Worm (Caenorhabditis elegans) whole organism, mixed stage, embryonic: ENCODE data around the gene T02G5.15.

Experiments used
- M03D4.4 ChIP-seq: sonication (generic microtip); optimal IDR thresholded peaks from 2 replicates; lab custom pipeline; 2017; ENCODE audit warnings: mild to moderate bottlenecking, missing genetic modification characterization, missing compliant biosample characterization
- bed-3 ChIP-seq: fragments of 200-800 bp; sonication (Bioruptor generic); optimal IDR thresholded peaks from 3 replicates; lab custom pipeline; 2018; ENCODE audit warnings: mild to moderate bottlenecking, missing genetic modification characterization, moderate library complexity, missing compliant biosample characterization
- blmp-1 ChIP-seq: fragments of 150-350 bp; optimal IDR thresholded peaks from 2 replicates; lab custom pipeline; 2014; ENCODE audit warnings: missing biosample characterization, missing genetic modification characterization
- ceh-39 ChIP-seq: fragments of 150-350 bp; optimal IDR thresholded peaks from 2 replicates; lab custom pipeline; 2014; ENCODE audit warnings: missing biosample characterization, missing genetic modification characterization
- ceh-43 ChIP-seq: fragments of 200-800 bp; sonication (Bioruptor generic); optimal IDR thresholded peaks from 2 replicates; lab custom pipeline; 2018; ENCODE audit warnings: mild to moderate bottlenecking, missing genetic modification characterization, moderate library complexity, missing compliant biosample characterization
- ceh-83 ChIP-seq: fragments of 200-800 bp; sonication (Bioruptor generic); optimal IDR thresholded peaks from 2 replicates; lab custom pipeline; 2018; ENCODE audit warnings: mild to moderate bottlenecking, missing genetic modification characterization, missing compliant biosample characterization
- ces-1 ChIP-seq: fragments of 150-350 bp; optimal IDR thresholded peaks from 2 replicates; lab custom pipeline; 2014; ENCODE audit warnings: missing biosample characterization, missing genetic modification reagents, missing genetic modification characterization
- cnd-1 ChIP-seq: fragments of 200-800 bp; sonication (Bioruptor generic); optimal IDR thresholded peaks from 2 replicates; lab custom pipeline; 2018; ENCODE audit warnings: mild to moderate bottlenecking, missing genetic modification characterization, missing compliant biosample characterization
- drap-1 ChIP-seq: fragments of 200-800 bp; sonication (Bioruptor generic); optimal IDR thresholded peaks from 3 replicates; lab custom pipeline; 2018; ENCODE audit warnings: mild to moderate bottlenecking, missing genetic modification characterization, missing compliant biosample characterization
- elt-3 ChIP-seq: fragments of 150-350 bp; optimal IDR thresholded peaks from 2 replicates; lab custom pipeline; 2014; ENCODE audit warnings: missing biosample characterization, missing genetic modification characterization
- flh-1 ChIP-seq: fragments of 200-800 bp; sonication (Bioruptor generic); optimal IDR thresholded peaks from 2 replicates; lab custom pipeline; 2018; ENCODE audit warnings: mild to moderate bottlenecking, missing genetic modification characterization, moderate library complexity, missing compliant biosample characterization
- hlh-1 ChIP-seq: fragments of 150-350 bp; optimal IDR thresholded peaks from 2 replicates; lab custom pipeline; 2014; ENCODE audit warnings: missing biosample characterization, missing genetic modification reagents, missing genetic modification characterization
- lin-13 ChIP-seq: fragments of 150-350 bp; optimal IDR thresholded peaks from 2 replicates; lab custom pipeline; 2014; ENCODE audit warnings: missing biosample characterization, missing genetic modification characterization
- lin-32 ChIP-seq: fragments of 200-800 bp; sonication (Bioruptor generic); optimal IDR thresholded peaks from 2 replicates; lab custom pipeline; 2018; ENCODE audit warnings: mild to moderate bottlenecking, missing genetic modification characterization, missing compliant biosample characterization
- lsy-2 ChIP-seq: fragments of 150-350 bp; optimal IDR thresholded peaks from 2 replicates; lab custom pipeline; 2014; ENCODE audit warnings: missing biosample characterization, missing genetic modification characterization
- mab-5 ChIP-seq: fragments of 150-350 bp; optimal IDR thresholded peaks from 2 replicates; lab custom pipeline; 2014; ENCODE audit warnings: missing biosample characterization, missing genetic modification characterization
- mep-1 ChIP-seq: fragments of 150-350 bp; optimal IDR thresholded peaks from 2 replicates; lab custom pipeline; 2017; ENCODE audit warnings: missing biosample characterization, missing genetic modification reagents, missing genetic modification characterization, inconsistent platforms
- mls-2 ChIP-seq: sonication (generic microtip); optimal IDR thresholded peaks from 2 replicates; lab custom pipeline; 2016; ENCODE audit warnings: mild to moderate bottlenecking, missing genetic modification characterization, moderate library complexity, missing compliant biosample characterization
- nhr-12 ChIP-seq: fragments of 150-350 bp; optimal IDR thresholded peaks from 2 replicates; lab custom pipeline; 2014; ENCODE audit warnings: missing biosample characterization, missing genetic modification characterization
- nhr-2 ChIP-seq: fragments of 150-350 bp; optimal IDR thresholded peaks from 2 replicates; lab custom pipeline; 2014; ENCODE audit warnings: missing biosample characterization, missing genetic modification characterization
- nhr-237 ChIP-seq: fragments of 150-350 bp; optimal IDR thresholded peaks from 2 replicates; lab custom pipeline; 2014; ENCODE audit warnings: missing biosample characterization, missing genetic modification characterization
- nhr-28 ChIP-seq: fragments of 150-350 bp; optimal IDR thresholded peaks from 2 replicates; lab custom pipeline; 2014; ENCODE audit warnings: missing biosample characterization, missing genetic modification characterization
- nhr-76 ChIP-seq: sonication (generic microtip); optimal IDR thresholded peaks from 2 replicates; lab custom pipeline; 2017; ENCODE audit warnings: missing biosample characterization, missing genetic modification characterization
- pha-4 ChIP-seq: fragments of 150-350 bp; optimal IDR thresholded peaks from 2 replicates; lab custom pipeline; 2018; ENCODE audit warnings: missing biosample characterization, missing genetic modification reagents, missing genetic modification characterization
- snpc-4 ChIP-seq: fragments of 150-350 bp; optimal IDR thresholded peaks from 2 replicates; lab custom pipeline; 2014; ENCODE audit warnings: missing biosample characterization, missing genetic modification characterization
- sptf-1 ChIP-seq: sonication (generic microtip); optimal IDR thresholded peaks from 2 replicates; lab custom pipeline; 2017; ENCODE audit warnings: mild to moderate bottlenecking, missing genetic modification characterization, moderate library complexity, missing compliant biosample characterization
- tbx-8 ChIP-seq: fragments of 200-800 bp; sonication (Bioruptor generic); optimal IDR thresholded peaks from 2 replicates; lab custom pipeline; 2018; ENCODE audit warnings: mild to moderate bottlenecking, missing genetic modification characterization, moderate library complexity, missing compliant biosample characterization
- unc-120 ChIP-seq: sonication (generic microtip); optimal IDR thresholded peaks from 2 replicates; lab custom pipeline; 2017; ENCODE audit warnings: missing genetic modification characterization, missing compliant biosample characterization; ENCODE audit not compliant: poor library complexity, severe bottlenecking
- unc-39 ChIP-seq: fragments of 150-350 bp; optimal IDR thresholded peaks from 2 replicates; lab custom pipeline; 2014; ENCODE audit warnings: missing biosample characterization, missing genetic modification characterization
- unc-62 ChIP-seq: fragments of 150-350 bp; optimal IDR thresholded peaks from 2 replicates; lab custom pipeline; 2014; ENCODE audit warnings: missing biosample characterization, missing genetic modification reagents, missing genetic modification characterization
- zip-8 ChIP-seq: fragments of 150-350 bp; optimal IDR thresholded peaks from 2 replicates; lab custom pipeline; 2014; ENCODE audit warnings: missing biosample characterization, missing genetic modification characterization
- ztf-11 ChIP-seq: fragments of 150-350 bp; optimal IDR thresholded peaks from 2 replicates; lab custom pipeline; 2014; ENCODE audit warnings: missing biosample characterization, missing genetic modification characterization

Gene T02G5.15

ce11 chrII:7106313-7106712 lies 22.2 kb downstream of the T02G5.15 start:
- TF ChIP-seq mls-2 (tag; lab: Kevin White, UChicago) (no peak), unc-62 (GFP tag; lab: Kevin White, UChicago) (no peak), lin-13 (tag; lab: Kevin White, UChicago) (no peak), ces-1 (GFP tag; lab: Kevin White, UChicago) (no peak), pha-4 (tag; lab: Kevin White, UChicago) (no peak), flh-1 (GFP tag; lab: Kevin White, UChicago) (no peak), ceh-43 (GFP tag; lab: Kevin White, UChicago) (no peak), elt-3 (tag; lab: Kevin White, UChicago) (no peak), lin-32 (no peak), unc-120 (tag; lab: Kevin White, UChicago) (no peak), mab-5 (tag; lab: Kevin White, UChicago) (no peak), M03D4.4 (tag; lab: Kevin White, UChicago) (no peak), bed-3 (GFP tag; lab: Kevin White, UChicago) (no peak), sptf-1 (tag; lab: Kevin White, UChicago) (no peak), lsy-2 (no peak), nhr-12 (no peak), hlh-1 (tag; lab: Kevin White, UChicago) (no peak), nhr-2 (tag; lab: Kevin White, UChicago) (no peak), nhr-76 (tag; lab: Kevin White, UChicago) (no peak)
- TF ChIP-seq, all 35 proteins: peak for 0

- TF ChIP-seq lin-13 (tag; lab: Kevin White, UChicago) (no peak), bed-3 (GFP tag; lab: Kevin White, UChicago) (no peak), nhr-28 (tag; lab: Kevin White, UChicago) (no peak)
- TF ChIP-seq, all 35 proteins: peak for 0
Observed at ce11 chrII:7109956-7110355, 25.8 kb downstream of the T02G5.15 start, which contains the start of gene F10E7.9. F10E7.9 (minus strand) TSS chrII:7110056.

ce11 chrII:7111012-7111656 lies 27.0 kb downstream of the T02G5.15 start:
- TF ChIP-seq ceh-39 (tag; lab: Kevin White, UChicago) (no peak), ces-1 (GFP tag; lab: Kevin White, UChicago) (peak; percentile 59)

ce11 chrII:7111657-7112049 lies 27.5 kb downstream of the T02G5.15 start, which contains the start of gene F10E7.5:
F10E7.5 (plus strand) TSS chrII:7111978.
- TF ChIP-seq ztf-11 (tag; lab: Kevin White, UChicago) (no peak), mab-5 (tag; lab: Kevin White, UChicago) (no peak), unc-39 (no peak), ceh-83 (peak; percentile 14), lsy-2 (peak; percentile 98), bed-3 (GFP tag; lab: Kevin White, UChicago) (no peak), mls-2 (tag; lab: Kevin White, UChicago) (no peak), drap-1 (GFP tag; lab: Kevin White, UChicago) (no peak), ces-1 (GFP tag; lab: Kevin White, UChicago) (no peak), lin-13 (tag; lab: Kevin White, UChicago) (peak; percentile 57), tbx-8 (GFP tag; lab: Kevin White, UChicago) (no peak), flh-1 (GFP tag; lab: Kevin White, UChicago) (no peak), nhr-237 (tag; lab: Kevin White, UChicago) (peak; percentile 37), unc-120 (tag; lab: Kevin White, UChicago) (peak; percentile 22), pha-4 (tag; lab: Kevin White, UChicago) (no peak), blmp-1 (tag; lab: Kevin White, UChicago) (no peak), cnd-1 (tag; lab: Kevin White, UChicago) (no peak), ceh-43 (GFP tag; lab: Kevin White, UChicago) (no peak), nhr-2 (tag; lab: Kevin White, UChicago) (no peak), unc-62 (GFP tag; lab: Kevin White, UChicago) (peak; percentile 3), snpc-4 (tag; lab: Kevin White, UChicago) (no peak), mep-1 (peak; percentile 24), zip-8 (tag; lab: Kevin White, UChicago) (no peak)
